Worm (Caenorhabditis elegans): Measurements from ENCODE around the gene col-13.

The col-13 gene

ce11 chrV:10383950-10384349, 37.8 kb downstream of the col-13 start, which contains the start of gene spe-10:
Gene spe-10 (plus strand): TSS chrV:10384250.
- TF ChIP-seq madf-8 (GFP tag; conservative IDR thresholded peaks at IDR 0.05) (no peak), mel-28 (tag; optimal IDR thresholded peaks at IDR 0.05; ENCODE audit: borderline replicate concordance) (no peak), hlh-26 (GFP tag; conservative IDR thresholded peaks at IDR 0.05) (no peak), madf-3 (GFP tag; IDR thresholded peaks at IDR 0.05) (no peak), zim-3 (tag; optimal IDR thresholded peaks at IDR 0.05) (no peak), egl-18 (GFP tag; IDR thresholded peaks at IDR 0.05) (no peak), hmg-1.2 (GFP tag; IDR thresholded peaks at IDR 0.05) (no peak), F55B11.4 (tag; optimal IDR thresholded peaks at IDR 0.05; ENCODE audit: borderline replicate concordance, insufficient read depth) (no peak), unc-130 (GFP tag; optimal IDR thresholded peaks at IDR 0.05) (no peak), ama-1 (optimal IDR thresholded peaks at IDR 0.05) (no peak), ama-1 (GFP tag; optimal IDR thresholded peaks at IDR 0.05) (no peak), nhr-120 (GFP tag; IDR thresholded peaks at IDR 0.05) (no peak), egl-44 (GFP tag; IDR thresholded peaks at IDR 0.05) (no peak), bed-1 (GFP tag; IDR thresholded peaks at IDR 0.05) (no peak), nhr-90 (tag; optimal IDR thresholded peaks at IDR 0.05) (no peak), repo-1 (tag; optimal IDR thresholded peaks at IDR 0.05) (no peak), snpc-1.1 (tag; optimal IDR thresholded peaks at IDR 0.05; ENCODE audit: insufficient read depth) (no peak), sptf-2 (GFP tag; optimal IDR thresholded peaks at IDR 0.05) (no peak), tbp1 (GFP tag; optimal IDR thresholded peaks at IDR 0.05) (no peak), gei-17 (GFP tag; optimal IDR thresholded peaks at IDR 0.05) (no peak), mxl-1 (tag; optimal IDR thresholded peaks at IDR 0.05) (no peak)

ce11 chrV:10382142-10382541, 39.6 kb downstream of the col-13 start, which contains the start of gene pqn-2:
Gene pqn-2 (plus strand): TSS chrV:10382442.
- no peak for TF ChIP-seq ztf-25 (GFP tag; IDR thresholded peaks at IDR 0.05)
- TF ChIP-seq zim-3 (tag; optimal IDR thresholded peaks at IDR 0.05), result no peak
- TF ChIP-seq nfya-2 (GFP tag; IDR thresholded peaks at IDR 0.05), result no peak
- no peak for TF ChIP-seq F23B12.7 (tag; optimal IDR thresholded peaks at IDR 0.05; ENCODE audit: insufficient read depth)
- no peak for TF ChIP-seq snpc-1.3 (tag; optimal IDR thresholded peaks at IDR 0.05; ENCODE audit: insufficient read depth)
- no peak for TF ChIP-seq K11D2.4 (GFP tag; IDR thresholded peaks at IDR 0.05)
- no peak for TF ChIP-seq bed-1 (GFP tag; IDR thresholded peaks at IDR 0.05)
- TF ChIP-seq nhr-90 (tag; optimal IDR thresholded peaks at IDR 0.05), result no peak
- TF ChIP-seq bed-2 (GFP tag; IDR thresholded peaks at IDR 0.05), result no peak
- no peak for TF ChIP-seq F57A8.1 (GFP tag; optimal IDR thresholded peaks at IDR 0.05)
- TF ChIP-seq madf-8 (GFP tag; conservative IDR thresholded peaks at IDR 0.05), result no peak
- TF ChIP-seq ztf-6 (GFP tag; IDR thresholded peaks at IDR 0.05), result no peak

- TF ChIP-seq atf-7 (tag; optimal IDR thresholded peaks at IDR 0.05), result no peak
- no peak for TF ChIP-seq F57C9.4 (tag; optimal IDR thresholded peaks at IDR 0.05)
- TF ChIP-seq lag-1 (GFP tag; IDR thresholded peaks at IDR 0.05), result no peak
- TF ChIP-seq nhr-90 (tag; optimal IDR thresholded peaks at IDR 0.05), result no peak
These were observed 40.0 kb downstream of the col-13 start, which contains the start of gene abu-1 for ce11 chrV:10381726-10382125. Gene abu-1 (minus strand): TSS chrV:10381826.

- no peak for TF ChIP-seq ZK185.1 (tag; optimal IDR thresholded peaks at IDR 0.05; ENCODE audit: poor library complexity, severe bottlenecking)
- no peak for TF ChIP-seq nhr-90 (tag; optimal IDR thresholded peaks at IDR 0.05)
- no peak for TF ChIP-seq sea-2 (GFP tag; IDR thresholded peaks at IDR 0.05)
- TF ChIP-seq snpc-1.1 (tag; optimal IDR thresholded peaks at IDR 0.05; ENCODE audit: insufficient read depth), result no peak
These were observed 41.9 kb downstream of the col-13 start for ce11 chrV:10379761-10380160.
